Fruit fly (Drosophila melanogaster) whole organism, wandering third instar larva: ENCODE results near the gene emc.

Experiments
- Abd-B ChIP-seq: fragments of >200 bp; optimal IDR thresholded peaks from 2 replicates; lab custom pipeline; 2017; ENCODE audit warnings: missing biosample characterization, missing genetic modification characterization
- CG32264 ChIP-seq: fragments of 200-800 bp; sonication (Bioruptor generic); optimal IDR thresholded peaks from 2 replicates; lab custom pipeline; 2016; ENCODE audit warnings: missing biosample characterization, missing genetic modification characterization
- CG9705 ChIP-seq: fragments of 200-800 bp; sonication (Bioruptor generic); optimal IDR thresholded peaks from 2 replicates; lab custom pipeline; 2018; ENCODE audit warnings: missing biosample characterization, mild to moderate bottlenecking, missing genetic modification characterization
- CrebA ChIP-seq: fragments of 200-800 bp; sonication (Bioruptor generic); optimal IDR thresholded peaks from 2 replicates; lab custom pipeline; 2016; ENCODE audit warnings: missing biosample characterization, mild to moderate bottlenecking, missing genetic modification characterization, borderline replicate concordance
- Dif ChIP-seq: fragments of 200-275, 200-300 bp; sonication (Bioruptor generic); optimal IDR thresholded peaks from 2 replicates; lab custom pipeline; 2018; ENCODE audit warnings: missing biosample characterization, missing genetic modification characterization; ENCODE audit not compliant: partially characterized antibody
- GATAd ChIP-seq: sonication (Bioruptor generic); optimal IDR thresholded peaks from 2 replicates; lab custom pipeline; 2016; ENCODE audit warnings: missing biosample characterization, missing genetic modification characterization
- HLH106 ChIP-seq: fragments of 200-800 bp; optimal IDR thresholded peaks from 3 replicates; lab custom pipeline; 2019; ENCODE audit warnings: missing biosample characterization, mild to moderate bottlenecking, missing genetic modification characterization, moderate library complexity
- Hnf4 ChIP-seq: fragments of 200-800 bp; sonication (Bioruptor generic); optimal IDR thresholded peaks from 2 replicates; lab custom pipeline; 2016; ENCODE audit warnings: missing biosample characterization, mild to moderate bottlenecking, missing genetic modification characterization
- Hr78 ChIP-seq: fragments of >200 bp; optimal IDR thresholded peaks from 2 replicates; lab custom pipeline; 2017; ENCODE audit warnings: missing biosample characterization, missing genetic modification characterization
- Hr83 ChIP-seq: fragments of 200-300 bp; sonication (Bioruptor generic); optimal IDR thresholded peaks from 2 replicates; lab custom pipeline; 2016; ENCODE audit warnings: missing biosample characterization, mild to moderate bottlenecking, missing genetic modification characterization, moderate library complexity; ENCODE audit not compliant: poor library complexity, severe bottlenecking
- Mio ChIP-seq: sonication (Bioruptor generic); optimal IDR thresholded peaks from 2 replicates; lab custom pipeline; 2016; ENCODE audit warnings: missing biosample characterization, missing genetic modification characterization
- Myc ChIP-seq: fragments of >200 bp; optimal IDR thresholded peaks from 2 replicates; lab custom pipeline; 2017
- N ChIP-seq: fragments of >200 bp; optimal IDR thresholded peaks from 2 replicates; lab custom pipeline; 2018; ENCODE audit warnings: missing biosample characterization, missing external identifiers, missing genetic modification characterization
- OdsH ChIP-seq: fragments of 200-800 bp; sonication (Bioruptor generic); optimal IDR thresholded peaks from 2 replicates; lab custom pipeline; 2016; ENCODE audit warnings: missing biosample characterization, mild to moderate bottlenecking, missing genetic modification characterization
- Rel ChIP-seq, 2 experiments: fragments of 200-800 bp; sonication (Bioruptor generic) in 1 of 2; optimal IDR thresholded peaks; 2 replicates in 1 of 2; 3 replicates in 1 of 2; lab custom pipeline; 2016 to 2019; ENCODE audit warnings: mild to moderate bottlenecking in 2 of 2, missing biosample characterization in 2 of 2, missing genetic modification characterization in 2 of 2, moderate library complexity in 1 of 2
- Sp1 ChIP-seq: fragments of 200-800 bp; sonication (Bioruptor generic); optimal IDR thresholded peaks from 3 replicates; lab custom pipeline; 2019; ENCODE audit warnings: missing biosample characterization, mild to moderate bottlenecking, missing genetic modification characterization, moderate library complexity
- Vsx2 ChIP-seq: fragments of 200-300, 225-300 bp; sonication (Bioruptor generic); optimal IDR thresholded peaks from 2 replicates; lab custom pipeline; 2018; ENCODE audit warnings: missing biosample characterization, missing genetic modification characterization; ENCODE audit not compliant: partially characterized antibody
- br ChIP-seq: fragments of 200-800 bp; sonication (Bioruptor generic); optimal IDR thresholded peaks from 2 replicates; lab custom pipeline; 2016; ENCODE audit warnings: missing biosample characterization, missing genetic modification characterization
- brk ChIP-seq: fragments of 200-800 bp; sonication (Bioruptor generic); optimal IDR thresholded peaks from 2 replicates; lab custom pipeline; 2016; ENCODE audit warnings: missing biosample characterization, mild to moderate bottlenecking, missing genetic modification characterization
- dl ChIP-seq, 2 experiments: fragments of 175-275, 200-275 bp in 1 of 2; fragments of 200-275 bp in 1 of 2; sonication (Bioruptor generic); optimal IDR thresholded peaks; lab custom pipeline; 2018; ENCODE audit warnings: mild to moderate bottlenecking in 2 of 2, missing biosample characterization in 2 of 2, missing genetic modification characterization in 2 of 2, moderate library complexity in 2 of 2; ENCODE audit not compliant: partially characterized antibody in 2 of 2, insufficient read depth in 1 of 2
- dmrt93B ChIP-seq: fragments of 200-800 bp; sonication (Bioruptor generic); optimal IDR thresholded peaks from 2 replicates; lab custom pipeline; 2018; ENCODE audit warnings: missing biosample characterization, mild to moderate bottlenecking, missing genetic modification characterization
- dsf ChIP-seq: sonication (Bioruptor generic); optimal IDR thresholded peaks from 2 replicates; lab custom pipeline; 2016; ENCODE audit warnings: missing biosample characterization, missing genetic modification characterization, borderline replicate concordance
- ey ChIP-seq: fragments of 200-800 bp; sonication (Bioruptor generic); optimal IDR thresholded peaks from 2 replicates; lab custom pipeline; 2016; ENCODE audit warnings: missing biosample characterization, missing genetic modification characterization
- foxo ChIP-seq, 2 experiments: fragments of 200-800 bp; sonication (Bioruptor generic); optimal IDR thresholded peaks; 2 replicates in 1 of 2; 3 replicates in 1 of 2; lab custom pipeline; 2016 to 2017; ENCODE audit warnings: missing biosample characterization in 2 of 2, missing genetic modification characterization in 2 of 2
- fru ChIP-seq: fragments of 200-800 bp; sonication (Bioruptor generic); optimal IDR thresholded peaks from 3 replicates; lab custom pipeline; 2016; ENCODE audit warnings: missing biosample characterization, mild to moderate bottlenecking, missing genetic modification characterization
- h ChIP-seq: fragments of 200-800 bp; sonication (Bioruptor generic); optimal IDR thresholded peaks from 3 replicates; lab custom pipeline; 2016; ENCODE audit warnings: missing biosample characterization, mild to moderate bottlenecking, missing genetic modification characterization
- pan ChIP-seq: fragments of >200 bp; optimal IDR thresholded peaks from 2 replicates; lab custom pipeline; 2017
- psq ChIP-seq: fragments of 200-800 bp; sonication (Bioruptor generic); optimal IDR thresholded peaks from 3 replicates; lab custom pipeline; 2017; ENCODE audit warnings: missing biosample characterization, mild to moderate bottlenecking, missing genetic modification characterization, moderate library complexity
- rgr ChIP-seq: fragments of 200-800 bp; sonication (Bioruptor generic); optimal IDR thresholded peaks from 3 replicates; lab custom pipeline; 2016; ENCODE audit warnings: missing biosample characterization, mild to moderate bottlenecking, missing genetic modification characterization
- sage ChIP-seq: fragments of 200-800 bp; sonication (Bioruptor generic); optimal IDR thresholded peaks from 2 replicates; lab custom pipeline; 2016; ENCODE audit warnings: missing biosample characterization, mild to moderate bottlenecking, missing genetic modification characterization
- sv ChIP-seq: fragments of 200-800 bp; sonication (Bioruptor generic); optimal IDR thresholded peaks from 3 replicates; lab custom pipeline; 2016; ENCODE audit warnings: missing biosample characterization, missing genetic modification characterization
- tai ChIP-seq: sonication (Bioruptor generic); optimal IDR thresholded peaks from 2 replicates; lab custom pipeline; 2016; ENCODE audit warnings: missing biosample characterization, missing genetic modification characterization
- usp ChIP-seq: fragments of >200 bp; optimal IDR thresholded peaks from 2 replicates; lab custom pipeline; 2017; ENCODE audit warnings: missing biosample characterization, missing genetic modification characterization
- woc ChIP-seq: sonication (Bioruptor generic); optimal IDR thresholded peaks from 2 replicates; lab custom pipeline; 2016; ENCODE audit warnings: missing biosample characterization, mild to moderate bottlenecking, missing genetic modification characterization

emc gene

DNA sequence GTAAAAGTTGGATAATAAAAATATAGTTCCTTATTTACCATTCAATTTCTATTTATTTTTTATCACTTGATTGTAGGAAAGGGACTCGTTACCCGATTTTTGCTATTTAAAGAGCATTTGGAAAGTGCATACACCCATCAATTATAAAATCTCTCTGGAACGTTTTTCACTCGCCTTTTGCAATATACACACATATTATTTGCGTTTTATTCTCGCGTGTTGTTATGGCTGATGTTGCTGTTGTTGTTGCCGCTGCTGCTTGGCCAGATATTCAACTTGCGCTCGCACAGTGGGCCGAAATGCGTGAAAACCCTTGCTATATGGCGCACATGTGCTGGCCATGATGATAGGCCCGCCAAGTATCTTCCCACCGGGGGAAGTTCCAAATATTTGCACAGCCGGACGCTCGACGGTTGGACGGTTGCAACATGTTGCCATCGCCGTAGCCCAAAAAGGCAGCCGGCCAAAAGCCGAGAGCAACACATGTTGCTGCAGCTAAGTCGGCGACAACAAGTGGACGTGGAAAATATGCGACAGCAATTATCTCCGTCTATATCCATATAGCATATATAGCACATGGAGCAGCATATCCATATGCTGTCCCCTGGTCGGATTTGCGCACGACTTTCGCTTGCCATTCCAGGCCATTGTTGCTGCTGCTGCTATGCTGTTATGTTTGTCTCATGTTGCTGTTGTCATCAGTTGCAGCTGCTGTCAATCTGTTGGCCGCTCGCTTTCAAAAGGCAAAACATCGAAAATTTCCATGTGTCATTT is 9.7 kb upstream of the emc start:
- TF ChIP-seq Rel (GFP tag; optimal IDR thresholded peaks at IDR 0.05; lab: Kevin White, UChicago) (no peak), Rel (tag; optimal IDR thresholded peaks at IDR 0.05; lab: Kevin White, UChicago) (peak; percentile 5), Hr83 (GFP tag; lab: Kevin White, UChicago) (no peak), Abd-B (no peak), tai (no peak), sage (GFP tag; lab: Kevin White, UChicago) (no peak), woc (peak; percentile 80), Sp1 (GFP tag; lab: Kevin White, UChicago) (peak; percentile 4), Mio (GFP tag; lab: Kevin White, UChicago) (no peak), OdsH (GFP tag; lab: Kevin White, UChicago) (no peak), Myc (peak; percentile 5), ey (GFP tag; lab: Kevin White, UChicago) (peak; percentile 2), Hnf4 (no peak), CG9705 (GFP tag; lab: Kevin White, UChicago) (no peak), foxo (GFP tag; optimal IDR thresholded peaks at IDR 0.05; lab: Kevin White, UChicago) (peak in 1 of 2 experiments; percentile 34), fru (GFP tag; lab: Kevin White, UChicago) (peak; percentile 35), Dif (GFP tag; lab: Kevin White, UChicago) (peak; percentile 48), Hr78 (GFP tag; lab: Kevin White, UChicago) (no peak), HLH106 (tag; lab: Kevin White, UChicago) (no peak), sv (GFP tag; lab: Kevin White, UChicago) (no peak), CG32264 (no peak), h (peak; percentile 27), CrebA (no peak), br (peak; percentile 22), dl (GFP tag; optimal IDR thresholded peaks at IDR 0.05; lab: Kevin White, UChicago; ENCODE audit: insufficient read depth in 1 of 2, partially characterized antibody in 2 of 2) (peak in 1 of 2 experiments; percentile 2), brk (peak; percentile 60)

DNA sequence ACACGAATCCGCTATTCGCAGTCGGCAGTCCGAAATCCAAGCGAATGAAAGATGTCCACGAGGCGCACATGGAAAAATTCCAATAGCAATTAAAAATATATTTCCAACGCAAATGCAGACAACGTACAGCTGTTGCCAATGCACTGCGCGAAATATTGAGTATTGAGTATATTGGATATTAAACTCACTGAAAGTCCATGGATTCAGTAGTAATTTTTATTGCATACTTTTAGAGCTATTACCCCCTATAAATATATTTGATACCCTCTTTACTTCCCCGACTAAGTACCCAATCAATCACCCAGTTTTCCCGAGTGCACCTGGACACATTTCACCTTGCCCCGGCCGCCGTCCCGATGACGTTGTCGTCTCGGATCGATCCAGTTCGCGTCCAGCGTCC is 7.5 kb upstream of the emc start:
- TF ChIP-seq dmrt93B = no peak
- peak in 1 of 2 experiments; percentile 5 for TF ChIP-seq foxo (GFP tag; optimal IDR thresholded peaks at IDR 0.05; lab: Kevin White, UChicago)
- no peak for TF ChIP-seq Myc

DNA sequence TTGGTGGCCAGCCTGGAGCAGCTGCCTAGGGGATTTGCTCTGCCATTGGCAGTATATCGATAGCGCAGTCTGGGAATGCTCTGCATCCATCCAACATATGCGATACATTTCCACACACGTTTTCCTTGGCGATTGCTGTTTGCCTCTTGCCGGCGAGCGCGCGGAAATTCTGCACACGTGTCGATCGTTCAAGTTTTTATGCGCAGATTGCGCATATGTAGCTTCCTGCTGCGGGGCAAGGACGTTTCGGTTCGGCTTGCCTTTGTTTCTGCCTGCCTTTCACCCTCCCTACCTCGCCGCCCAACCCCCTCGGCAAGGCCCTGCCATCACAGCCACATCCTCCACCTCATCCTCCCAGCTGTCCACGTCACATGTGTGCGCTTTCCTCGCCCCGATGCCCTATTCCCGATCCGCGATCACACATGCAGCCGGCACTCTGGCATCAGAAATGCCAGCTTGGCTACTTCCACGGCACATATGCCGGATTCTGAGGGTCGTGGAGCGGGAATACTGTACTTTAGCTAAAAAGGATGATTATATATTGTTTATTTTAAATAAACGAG is 6.7 kb upstream of the emc start:
- TF ChIP-seq CrebA (no peak), OdsH (GFP tag; lab: Kevin White, UChicago) (no peak), Hr78 (GFP tag; lab: Kevin White, UChicago) (no peak), br (no peak), CG32264 (no peak), woc (no peak), HLH106 (tag; lab: Kevin White, UChicago) (no peak), Rel (GFP tag; optimal IDR thresholded peaks at IDR 0.05; lab: Kevin White, UChicago) (no peak), Rel (tag; optimal IDR thresholded peaks at IDR 0.05; lab: Kevin White, UChicago) (no peak), sage (GFP tag; lab: Kevin White, UChicago) (no peak), GATAd (GFP tag; lab: Kevin White, UChicago) (no peak), N (GFP tag; lab: Kevin White, UChicago) (no peak), rgr (GFP tag; lab: Kevin White, UChicago) (no peak), usp (GFP tag; lab: Kevin White, UChicago) (no peak), Vsx2 (GFP tag; lab: Kevin White, UChicago) (no peak), Hr83 (GFP tag; lab: Kevin White, UChicago) (no peak), brk (no peak), dl (GFP tag; optimal IDR thresholded peaks at IDR 0.05; lab: Kevin White, UChicago; ENCODE audit: insufficient read depth in 1 of 2, partially characterized antibody in 2 of 2) (no peak), sv (GFP tag; lab: Kevin White, UChicago) (no peak)

DNA sequence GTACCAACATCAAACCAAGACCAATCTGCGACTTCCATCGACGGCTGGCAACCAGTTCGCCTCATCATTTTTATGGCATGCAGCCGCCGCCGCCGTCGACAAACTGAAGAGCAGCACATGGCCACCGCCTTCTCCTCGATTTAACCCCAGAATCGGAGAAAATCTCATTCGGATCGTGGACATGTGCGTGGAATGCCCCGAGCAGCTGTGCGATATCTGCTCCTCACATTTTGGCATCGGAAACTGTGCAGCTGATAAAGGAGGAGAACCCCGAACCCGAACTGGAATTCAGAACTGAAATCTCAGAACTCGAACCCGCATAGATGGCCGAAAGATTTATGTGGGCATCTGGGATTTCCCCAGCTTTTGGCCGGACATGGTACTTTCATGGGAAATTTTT is 6.0 kb upstream of the emc start:
- TF ChIP-seq dsf (GFP tag; lab: Kevin White, UChicago) (no peak), Sp1 (GFP tag; lab: Kevin White, UChicago) (no peak), OdsH (GFP tag; lab: Kevin White, UChicago) (no peak), woc (no peak), h (no peak), sage (GFP tag; lab: Kevin White, UChicago) (no peak), Vsx2 (GFP tag; lab: Kevin White, UChicago) (no peak), psq (GFP tag; lab: Kevin White, UChicago) (no peak), HLH106 (tag; lab: Kevin White, UChicago) (no peak), pan (lab: Kevin White, UChicago) (no peak), Hr78 (GFP tag; lab: Kevin White, UChicago) (no peak), br (no peak), tai (no peak)
